Worm (Caenorhabditis elegans) whole organism, L4/young adult: ENCODE results near the gene clec-179.

Source experiments
- W03F9.2 ChIP-seq: fragments of 150-350 bp; optimal IDR thresholded peaks from 2 replicates; lab custom pipeline; 2014; ENCODE audit warnings: missing biosample characterization, missing genetic modification characterization
- dao-5 ChIP-seq: sonication (generic microtip); optimal IDR thresholded peaks from 2 replicates; lab custom pipeline; 2016; ENCODE audit warnings: missing genotype, missing genetic modification characterization, moderate library complexity, missing compliant biosample characterization
- him-1 ChIP-seq: sonication (generic microtip); optimal IDR thresholded peaks from 2 replicates; lab custom pipeline; 2016; ENCODE audit warnings: missing genotype, missing genetic modification reagents, missing genetic modification characterization, missing compliant biosample characterization

ce11 chrIV:7182818-7183217, 1.7 kb downstream of the clec-179 start:
- no peak for TF ChIP-seq him-1 (tag; lab: Kevin White, UChicago)
- TF ChIP-seq W03F9.2 (tag; lab: Kevin White, UChicago), result peak; percentile 12
- no peak for TF ChIP-seq dao-5 (tag; lab: Kevin White, UChicago)
